Fruit fly (Drosophila melanogaster) whole organism, wandering third instar larva: ENCODE results near the gene CG9961.

ENCODE experiments used
- CG32264 ChIP-seq: fragments of 200-800 bp; sonication (Bioruptor generic); optimal IDR thresholded peaks from 2 replicates; lab custom pipeline; 2016; ENCODE audit warnings: missing biosample characterization, missing genetic modification characterization
- Dfd ChIP-seq: fragments of >200 bp; optimal IDR thresholded peaks from 2 replicates; lab custom pipeline; 2017; ENCODE audit warnings: missing biosample characterization, missing genetic modification characterization
- h ChIP-seq: fragments of 200-800 bp; sonication (Bioruptor generic); optimal IDR thresholded peaks from 3 replicates; lab custom pipeline; 2016; ENCODE audit warnings: missing biosample characterization, mild to moderate bottlenecking, missing genetic modification characterization
- jim ChIP-seq: fragments of 175-275, 200-325 bp; sonication (Bioruptor generic); optimal IDR thresholded peaks from 2 replicates; lab custom pipeline; 2016; ENCODE audit warnings: missing biosample characterization, mild to moderate bottlenecking, missing genetic modification characterization
- psq ChIP-seq: fragments of 200-800 bp; sonication (Bioruptor generic); optimal IDR thresholded peaks from 3 replicates; lab custom pipeline; 2017; ENCODE audit warnings: missing biosample characterization, mild to moderate bottlenecking, missing genetic modification characterization, moderate library complexity
- woc ChIP-seq: sonication (Bioruptor generic); optimal IDR thresholded peaks from 2 replicates; lab custom pipeline; 2016; ENCODE audit warnings: missing biosample characterization, mild to moderate bottlenecking, missing genetic modification characterization

- TF ChIP-seq h: no peak
- TF ChIP-seq jim (GFP tag; lab: Kevin White, UChicago): no peak
- TF ChIP-seq CG32264: no peak
- no peak for TF ChIP-seq Dfd (GFP tag; lab: Kevin White, UChicago)
- no peak for TF ChIP-seq psq
- TF ChIP-seq woc (GFP tag; lab: Kevin White, UChicago): no peak
Measured at dm6 chr2L:2729882-2730281, 14.9 kb downstream of the CG9961 start.
